Fruit fly (Drosophila melanogaster): ENCODE results near the gene CG33673.

CG33673 gene

dm6 chr2L:1981726-1982367 lies 35.3 kb upstream of the CG33673 start, which contains the start of gene CG7289 (continued):
- TF ChIP-seq fd3F (GFP tag; optimal IDR thresholded peaks at IDR 0.05) (no peak), CG3847 (GFP tag; IDR thresholded peaks at IDR 0.05) (no peak), CG14050 (GFP tag; IDR thresholded peaks at IDR 0.05) (no peak), CG7372 (GFP tag; IDR thresholded peaks at IDR 0.05) (no peak), CG18599 (GFP tag; optimal IDR thresholded peaks at IDR 0.05) (no peak), CG4707 (GFP tag; optimal IDR thresholded peaks at IDR 0.05) (no peak), CG15514 (GFP tag; optimal IDR thresholded peaks at IDR 0.05) (peak; percentile 29), Dp (GFP tag; optimal IDR thresholded peaks at IDR 0.05) (peak; percentile 28), CHES-1-like (GFP tag; optimal IDR thresholded peaks at IDR 0.05) (no peak), Chrac-16 (GFP tag; optimal IDR thresholded peaks at IDR 0.05) (no peak), Antp (GFP tag; optimal IDR thresholded peaks at IDR 0.05) (no peak), pfk (GFP tag; optimal IDR thresholded peaks at IDR 0.05) (no peak), sens (GFP tag) (peak; percentile 80), Bgb (GFP tag; IDR thresholded peaks at IDR 0.05; ENCODE audit: partially characterized antibody) (peak; percentile 55), schlank (tag; optimal IDR thresholded peaks at IDR 0.05) (no peak), croc (GFP tag; conservative IDR thresholded peaks at IDR 0.05) (no peak), Six4 (GFP tag; optimal IDR thresholded peaks at IDR 0.05) (no peak), Ets97D (GFP tag; optimal IDR thresholded peaks at IDR 0.05) (peak; percentile 14), CG16779 (GFP tag; IDR thresholded peaks at IDR 0.05) (no peak), CoRest (tag; optimal IDR thresholded peaks at IDR 0.05) (peak; percentile 15), hbn (GFP tag; IDR thresholded peaks at IDR 0.05; ENCODE audit: partially characterized antibody) (peak; percentile 38; the same call in 1 of the 2 replicates), NC2β (GFP tag; optimal IDR thresholded peaks at IDR 0.05) (no peak), tgo (GFP tag; IDR thresholded peaks at IDR 0.05) (no peak), usp (GFP tag; optimal IDR thresholded peaks at IDR 0.05) (no peak), CG18011 (GFP tag; optimal IDR thresholded peaks at IDR 0.05) (no peak), Lhr (GFP tag; optimal IDR thresholded peaks at IDR 0.05) (no peak), CG12769 (tag; optimal IDR thresholded peaks at IDR 0.05) (no peak), CG17328 (GFP tag; IDR thresholded peaks at IDR 0.05) (no peak), B-H2 (GFP tag; optimal IDR thresholded peaks at IDR 0.05) (peak; percentile 13), CG30403 (GFP tag; optimal IDR thresholded peaks at IDR 0.05) (peak; percentile 6), CG18764 (GFP tag; optimal IDR thresholded peaks at IDR 0.05) (no peak), Ets65A (GFP tag) (peak; percentile 92), cas (GFP tag; IDR thresholded peaks at IDR 0.05) (no peak), hth (optimal IDR thresholded peaks at IDR 0.05) (no peak), Dip3 (GFP tag; optimal IDR thresholded peaks at IDR 0.05) (no peak), Fer2 (tag; optimal IDR thresholded peaks at IDR 0.05) (no peak), CG2120 (GFP tag; optimal IDR thresholded peaks at IDR 0.05) (peak; percentile 46), Bdp1 (GFP tag; optimal IDR thresholded peaks at IDR 0.05) (no peak), Hsf (GFP tag; optimal IDR thresholded peaks at IDR 0.05) (no peak), hb (GFP tag; IDR thresholded peaks at IDR 0.05; ENCODE audit: partially characterized antibody) (peak; percentile 54; the same call in 1 of the 3 replicates), dpn (GFP tag; optimal IDR thresholded peaks at IDR 0.05) (peak in 1 of 2 experiments; percentile 28), sna (GFP tag; IDR thresholded peaks at IDR 0.05; ENCODE audit: partially characterized antibody) (0 out of 2 replicates have a peak, but pooled peaks have one; percentile 27), Dref (GFP tag; IDR thresholded peaks at IDR 0.05) (peak; percentile 75), CG8388 (GFP tag; optimal IDR thresholded peaks at IDR 0.05) (no peak), Trl (optimal IDR thresholded peaks at IDR 0.05) (no peak), Trl (GFP tag; optimal IDR thresholded peaks at IDR 0.05) (no peak), D19B (GFP tag; optimal IDR thresholded peaks at IDR 0.05) (peak; percentile 99), CG9932 (GFP tag; IDR thresholded peaks at IDR 0.05) (peak; percentile 48; the same call in 1 of the 2 replicates), Doc3 (GFP tag; IDR thresholded peaks at IDR 0.05; ENCODE audit: partially characterized antibody) (peak; percentile 48), CG1233 (GFP tag; optimal IDR thresholded peaks at IDR 0.05) (no peak), CG1529 (GFP tag; optimal IDR thresholded peaks at IDR 0.05) (no peak)
